Fruit fly (Drosophila melanogaster) whole organism, pupa: ENCODE measurements around the gene Brd.

Experiments
- CG10348 ChIP-seq: fragments of 200-800 bp; sonication (Bioruptor generic); IDR thresholded peaks from 2 replicates; pipeline ENCODE4 v1.3.6; 2022; ENCODE audit warnings: missing biosample characterization, missing genetic modification characterization
- CG13204 ChIP-seq: fragments of 200-800 bp; sonication (Bioruptor generic); optimal IDR thresholded peaks from 2 replicates; lab custom pipeline; 2018; ENCODE audit warnings: missing biosample characterization, mild to moderate bottlenecking, missing genetic modification characterization, moderate library complexity
- CG15710 ChIP-seq: fragments of 200-800 bp; sonication (Bioruptor generic); optimal IDR thresholded peaks from 2 replicates; lab custom pipeline; 2018; ENCODE audit warnings: missing biosample characterization, mild to moderate bottlenecking, missing genetic modification characterization, moderate library complexity
- CG17806 ChIP-seq: fragments of 200-800 bp; sonication (Bioruptor generic); optimal IDR thresholded peaks from 2 replicates; lab custom pipeline; 2018; ENCODE audit warnings: missing biosample characterization, mild to moderate bottlenecking, missing genetic modification characterization, moderate library complexity
- CG32121 ChIP-seq: fragments of 200-800 bp; sonication (Bioruptor generic); IDR thresholded peaks from 2 replicates; pipeline ENCODE4 v1.3.6; 2022; ENCODE audit warnings: missing biosample characterization, missing genetic modification characterization
- CG8159 ChIP-seq: fragments of 200-800 bp; sonication (Bioruptor generic); optimal IDR thresholded peaks from 3 replicates; lab custom pipeline; 2018; ENCODE audit warnings: missing biosample characterization, mild to moderate bottlenecking, missing genetic modification characterization, moderate library complexity
- CG8301 ChIP-seq: fragments of 200-800 bp; sonication (Bioruptor generic); optimal IDR thresholded peaks from 2 replicates; lab custom pipeline; 2018; ENCODE audit warnings: missing biosample characterization, mild to moderate bottlenecking, missing genetic modification characterization
- CG9948 ChIP-seq: fragments of 200-800 bp; sonication (Bioruptor generic); optimal IDR thresholded peaks from 2 replicates; lab custom pipeline; 2018; ENCODE audit warnings: missing biosample characterization, mild to moderate bottlenecking, missing genetic modification characterization, moderate library complexity
- EcR ChIP-seq: fragments of 200-800 bp; sonication (Bioruptor generic); optimal IDR thresholded peaks from 3 replicates; lab custom pipeline; 2019; ENCODE audit warnings: missing biosample characterization, missing genetic modification characterization, mild to moderate bottlenecking, moderate library complexity, missing genetic modification reagents
- Ets98B ChIP-seq: fragments of 200-800 bp; sonication (Bioruptor generic); IDR thresholded peaks from 2 replicates; pipeline ENCODE4 v1.3.6; 2022; ENCODE audit warnings: missing biosample characterization, missing genetic modification characterization
- Snoo ChIP-seq: fragments of 200-800 bp; sonication (Bioruptor generic); optimal IDR thresholded peaks from 3 replicates; lab custom pipeline; 2017; ENCODE audit warnings: missing biosample characterization, mild to moderate bottlenecking, missing genetic modification characterization, inconsistent platforms
- fd96Ca ChIP-seq: fragments of 200-800 bp; sonication (Bioruptor generic); IDR thresholded peaks from 3 replicates; pipeline ENCODE4 v1.3.6; 2022; ENCODE audit warnings: missing biosample characterization, missing genetic modification characterization
- rn ChIP-seq: fragments of 200-800 bp; sonication (Bioruptor generic); IDR thresholded peaks from 2 replicates; pipeline ENCODE4 v1.3.6; 2022; ENCODE audit warnings: missing biosample characterization, missing genetic modification characterization

DNA sequence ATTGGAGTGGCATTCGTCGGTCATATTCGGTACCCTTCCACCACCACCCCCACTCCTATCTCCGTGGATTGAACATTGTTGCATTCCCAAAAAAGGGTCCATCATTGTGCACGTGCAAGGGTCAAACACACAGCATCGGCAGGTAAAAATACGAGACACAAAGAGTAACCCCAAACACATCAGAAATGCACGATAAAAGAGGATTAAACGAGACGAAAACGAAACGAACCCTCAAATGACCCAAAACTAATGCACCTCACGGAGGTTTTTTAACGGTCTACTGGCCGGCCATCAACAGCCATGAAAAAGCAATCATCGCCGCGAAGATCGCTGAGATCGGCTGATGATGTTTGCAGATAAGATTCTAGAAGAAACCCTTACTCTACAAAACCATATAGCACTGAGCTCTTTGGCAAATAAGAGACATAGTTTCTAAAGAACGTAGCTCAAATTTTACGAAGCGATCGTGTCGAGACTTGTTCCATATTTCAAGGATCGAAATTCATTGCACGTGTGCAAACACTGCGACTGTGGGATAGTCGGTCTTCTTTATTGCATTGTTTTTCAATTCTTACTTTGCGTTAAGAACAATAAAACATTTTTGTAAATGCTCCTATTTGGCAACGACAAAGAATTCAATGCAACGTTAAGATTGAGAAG is 6.1 kb upstream of the Brd start:
- TF ChIP-seq CG32121 (GFP tag; lab: Robert Waterston, UW) (no peak), Snoo (tag; lab: Kevin White, UChicago) (no peak), fd96Ca (GFP tag; lab: Robert Waterston, UW) (no peak), CG10348 (GFP tag; lab: Robert Waterston, UW) (no peak), Ets98B (GFP tag; lab: Robert Waterston, UW) (no peak), rn (GFP tag; lab: Robert Waterston, UW) (no peak), CG15710 (tag; lab: Kevin White, UChicago) (no peak), EcR (GFP tag; lab: Kevin White, UChicago) (no peak), CG8159 (tag; lab: Kevin White, UChicago) (no peak), CG9948 (tag; lab: Kevin White, UChicago) (no peak), CG17806 (tag; lab: Kevin White, UChicago) (no peak), CG8301 (no peak), CG13204 (GFP tag; lab: Kevin White, UChicago) (no peak)
